Worm (Caenorhabditis elegans) whole organism, L1 larva: ENCODE measurements around the gene F46H5.5.

Experiments used
- ceh-82 ChIP-seq, 3 experiments: fragments of 150-350 bp in 1 of 3; sonication (generic microtip) in 2 of 3; optimal IDR thresholded peaks; 2 replicates each; lab custom pipeline; 2014 to 2017; ENCODE audit warnings: missing biosample characterization in 3 of 3, missing genetic modification characterization in 3 of 3
- lin-35 ChIP-seq, 2 experiments: fragments of 150-350 bp; optimal IDR thresholded peaks; 2 replicates each; lab custom pipeline; 2014; ENCODE audit warnings: missing biosample characterization in 2 of 2, missing genetic modification characterization in 2 of 2, missing genetic modification reagents in 2 of 2
- lsy-2 ChIP-seq, 2 experiments: fragments of 150-350 bp; optimal IDR thresholded peaks; 2 replicates each; lab custom pipeline; 2014; ENCODE audit warnings: missing biosample characterization in 2 of 2, missing genetic modification characterization in 2 of 2
- mdl-1 ChIP-seq, 2 experiments: fragments of 150-350 bp; optimal IDR thresholded peaks; 2 replicates each; lab custom pipeline; 2014 to 2017; ENCODE audit warnings: missing biosample characterization in 2 of 2, missing genetic modification characterization in 2 of 2, inconsistent platforms in 1 of 2
- nhr-11 ChIP-seq: fragments of 150-350 bp; optimal IDR thresholded peaks from 2 replicates; lab custom pipeline; 2014; ENCODE audit warnings: missing biosample characterization, missing genetic modification characterization
- nhr-237 ChIP-seq: fragments of 150-350 bp; optimal IDR thresholded peaks from 2 replicates; lab custom pipeline; 2014; ENCODE audit warnings: missing biosample characterization, missing genetic modification characterization
- nhr-85 ChIP-seq: sonication (generic microtip); peaks from one replicate; lab custom pipeline; 2016; ENCODE audit warnings: missing genetic modification characterization, inconsistent platforms, missing compliant biosample characterization
- rnt-1 ChIP-seq: sonication (generic microtip); optimal IDR thresholded peaks from 2 replicates; lab custom pipeline; 2016; ENCODE audit warnings: mild to moderate bottlenecking, missing genetic modification characterization, moderate library complexity, missing compliant biosample characterization
- skn-1 ChIP-seq: fragments of 150-350 bp; optimal IDR thresholded peaks from 2 replicates; lab custom pipeline; 2014; ENCODE audit warnings: missing biosample characterization, missing genetic modification characterization
- tbx-2 ChIP-seq: sonication (generic microtip); optimal IDR thresholded peaks from 2 replicates; lab custom pipeline; 2016; ENCODE audit warnings: missing genetic modification characterization, missing compliant biosample characterization
- unc-30 ChIP-seq: sonication (generic microtip); optimal IDR thresholded peaks from 2 replicates; lab custom pipeline; 2017; ENCODE audit warnings: missing biosample characterization, missing genetic modification characterization

- TF ChIP-seq skn-1 (tag; lab: Kevin White, UChicago), result no peak
- no peak for TF ChIP-seq mdl-1 (tag; optimal IDR thresholded peaks at IDR 0.05; lab: Kevin White, UChicago)
- TF ChIP-seq nhr-237 (tag; lab: Kevin White, UChicago), result no peak
- no peak for TF ChIP-seq tbx-2
- no peak for TF ChIP-seq nhr-11 (tag; lab: Kevin White, UChicago)
- no peak for TF ChIP-seq lin-35 (GFP tag; optimal IDR thresholded peaks at IDR 0.05; lab: Kevin White, UChicago)
- TF ChIP-seq nhr-85 (tag; lab: Kevin White, UChicago), result no peak
- no peak for TF ChIP-seq unc-30 (tag; lab: Kevin White, UChicago)
- TF ChIP-seq lsy-2 (tag; optimal IDR thresholded peaks at IDR 0.05; lab: Kevin White, UChicago), result no peak
- no peak for TF ChIP-seq ceh-82 (tag; optimal IDR thresholded peaks at IDR 0.05; lab: Kevin White, UChicago)
- TF ChIP-seq rnt-1 (tag; lab: Kevin White, UChicago), result no peak
Measured at ce11 chrX:7229357-7229756, 27.4 kb downstream of the F46H5.5 start.
